1 fruit fly cellular context compared by ENCODE assay signal in genomic region chr3R:9393542-9394025, dm6.
TF ChIP-seq lines count a peak whose summit lies in the region.

No protein-coding gene starts in this region.

TF ChIP-seq in whole organism, embryonic, 481 proteins besides CTCF, POLR2A, EP300 and RAD21 (continued from another document):
- peak; percentile 71 for TF ChIP-seq CG8359 (GFP tag; optimal IDR thresholded peaks at IDR 0.05; lab: Kevin White, UChicago; ENCODE audit: borderline replicate concordance)
- peak; percentile 36 for TF ChIP-seq Dek (tag; optimal IDR thresholded peaks at IDR 0.05; lab: Kevin White, UChicago)
- TF ChIP-seq CG12236 (GFP tag; optimal IDR thresholded peaks at IDR 0.05; lab: Kevin White, UChicago), result no peak
- TF ChIP-seq ci (GFP tag; IDR thresholded peaks at IDR 0.05; lab: Robert Waterston, UW), result peak; percentile 87
- 0 out of 2 replicates have a peak, but pooled peaks have one; percentile 23 for TF ChIP-seq aop (GFP tag; IDR thresholded peaks at IDR 0.05; lab: Robert Waterston, UW)
- no peak for TF ChIP-seq Gsc (GFP tag; IDR thresholded peaks at IDR 0.05; lab: Robert Waterston, UW)
- peak; percentile 4 for TF ChIP-seq exex (tag; optimal IDR thresholded peaks at IDR 0.05; lab: Kevin White, UChicago)
- no peak for TF ChIP-seq Dll (GFP tag; IDR thresholded peaks at IDR 0.05; lab: Robert Waterston, UW; ENCODE audit: partially characterized antibody)
- TF ChIP-seq MESR4 (GFP tag; optimal IDR thresholded peaks at IDR 0.05; lab: Kevin White, UChicago), result peak; percentile 25
- peak; percentile 91 for TF ChIP-seq CG1603 (tag; optimal IDR thresholded peaks at IDR 0.05; lab: Kevin White, UChicago)
- peak; percentile 32 for TF ChIP-seq mam (GFP tag; optimal IDR thresholded peaks at IDR 0.05; lab: Kevin White, UChicago)
- TF ChIP-seq Myb (GFP tag; optimal IDR thresholded peaks at IDR 0.05; lab: Kevin White, UChicago), result no peak
- peak; percentile 44 for TF ChIP-seq CG4328 (GFP tag; optimal IDR thresholded peaks at IDR 0.05; lab: Kevin White, UChicago)
- peak; percentile 47 for TF ChIP-seq fd102C (GFP tag; optimal IDR thresholded peaks at IDR 0.05; lab: Kevin White, UChicago)
- TF ChIP-seq Sry-β (GFP tag; optimal IDR thresholded peaks at IDR 0.05; lab: Kevin White, UChicago), result peak; percentile 33
- no peak for TF ChIP-seq CG13287 (GFP tag; IDR thresholded peaks at IDR 0.05; lab: Robert Waterston, UW; ENCODE audit: partially characterized antibody)
- TF ChIP-seq Bteb2 (GFP tag; optimal IDR thresholded peaks at IDR 0.05; lab: Kevin White, UChicago), result no peak
- TF ChIP-seq CG3995 (GFP tag; optimal IDR thresholded peaks at IDR 0.05; lab: Kevin White, UChicago), result no peak
- no peak for TF ChIP-seq ato (GFP tag; IDR thresholded peaks at IDR 0.05; lab: Robert Waterston, UW; ENCODE audit: partially characterized antibody)
- peak; percentile 82 for TF ChIP-seq CG17359 (tag; optimal IDR thresholded peaks at IDR 0.05; lab: Kevin White, UChicago)
- peak; percentile 87 for TF ChIP-seq CG18262 (tag; optimal IDR thresholded peaks at IDR 0.05; lab: Kevin White, UChicago)
- no peak for TF ChIP-seq h (optimal IDR thresholded peaks at IDR 0.05; lab: Kevin White, UChicago)
- no peak for TF ChIP-seq sc (optimal IDR thresholded peaks at IDR 0.05; lab: Kevin White, UChicago)
- peak; percentile 73 for TF ChIP-seq sc (GFP tag; optimal IDR thresholded peaks at IDR 0.05; lab: Kevin White, UChicago)
- peak; percentile 11 to 66 for TF ChIP-seq dpn (GFP tag; optimal IDR thresholded peaks at IDR 0.05; lab: Kevin White, UChicago)
- TF ChIP-seq CG4820 (GFP tag; optimal IDR thresholded peaks at IDR 0.05; lab: Kevin White, UChicago), result peak; percentile 58
- TF ChIP-seq BEAF-32 (GFP tag; optimal IDR thresholded peaks at IDR 0.05; lab: Kevin White, UChicago), result no peak
- peak; percentile 39; the same call in 1 of the 2 replicates for TF ChIP-seq ssp (GFP tag; IDR thresholded peaks at IDR 0.05; lab: Robert Waterston, UW)
- TF ChIP-seq fd64A (GFP tag; optimal IDR thresholded peaks at IDR 0.05; lab: Kevin White, UChicago), result peak; percentile 89
- peak; percentile 34 for TF ChIP-seq CG9437 (GFP tag; optimal IDR thresholded peaks at IDR 0.05; lab: Kevin White, UChicago)
- TF ChIP-seq gsb-n (tag; optimal IDR thresholded peaks at IDR 0.05; lab: Kevin White, UChicago), result peak; percentile 80
- TF ChIP-seq HLHmδ (GFP tag; optimal IDR thresholded peaks at IDR 0.05; lab: Kevin White, UChicago), result no peak
- TF ChIP-seq Hand (GFP tag; optimal IDR thresholded peaks at IDR 0.05; lab: Kevin White, UChicago), result peak; percentile 19
- TF ChIP-seq CG32772 (GFP tag; IDR thresholded peaks at IDR 0.05; lab: Robert Waterston, UW), result peak; percentile 49; the same call in 1 of the 2 replicates
- no peak for TF ChIP-seq Trl (optimal IDR thresholded peaks at IDR 0.05; lab: Kevin White, UChicago)
- TF ChIP-seq Trl (GFP tag; optimal IDR thresholded peaks at IDR 0.05; lab: Kevin White, UChicago), result peak; percentile 56
